Fruit fly (Drosophila melanogaster): Measurements from ENCODE around the gene CG11970.

- TF ChIP-seq woc (GFP tag; optimal IDR thresholded peaks at IDR 0.05) (no peak), Hnf4 (GFP tag; optimal IDR thresholded peaks at IDR 0.05) (no peak), Vsx2 (GFP tag; optimal IDR thresholded peaks at IDR 0.05; ENCODE audit: partially characterized antibody) (no peak), psq (GFP tag; optimal IDR thresholded peaks at IDR 0.05) (peak; percentile 30), CG32264 (GFP tag; optimal IDR thresholded peaks at IDR 0.05) (no peak), sage (GFP tag; optimal IDR thresholded peaks at IDR 0.05) (no peak), Dfd (GFP tag; optimal IDR thresholded peaks at IDR 0.05) (no peak), Abd-B (GFP tag; optimal IDR thresholded peaks at IDR 0.05) (no peak), Dif (GFP tag; optimal IDR thresholded peaks at IDR 0.05; ENCODE audit: partially characterized antibody) (no peak), Hr78 (GFP tag; optimal IDR thresholded peaks at IDR 0.05) (no peak), foxo (GFP tag; optimal IDR thresholded peaks at IDR 0.05) (peak in 1 of 2 experiments; percentile 51), N (GFP tag; optimal IDR thresholded peaks at IDR 0.05) (no peak)
Observed at dm6 chr3R:9035252-9035651, 50.7 kb downstream of the CG11970 start.

All from whole organism, wandering third instar larva.